Fruit fly (Drosophila melanogaster) whole organism, embryonic: ENCODE results near the gene Vha68-3.

Experiments used
- Adf1 ChIP-seq: fragments of 200-800 bp; sonication (Bioruptor generic); IDR thresholded peaks from 2 replicates; pipeline ENCODE4 v1.3.6; 2022; ENCODE audit warnings: missing biosample characterization, missing genetic modification characterization
- Atf3 ChIP-seq: fragments of 200-800 bp; sonication (Bioruptor generic); optimal IDR thresholded peaks from 3 replicates; lab custom pipeline; 2016; ENCODE audit warnings: missing biosample characterization, missing genetic modification characterization
- Bdp1 ChIP-seq: fragments of 200-800 bp; sonication (Bioruptor generic); optimal IDR thresholded peaks from 3 replicates; lab custom pipeline; 2016; ENCODE audit warnings: missing biosample characterization, missing genetic modification characterization
- Blimp-1 ChIP-seq: fragments of 200-800 bp; sonication (Bioruptor generic); optimal IDR thresholded peaks from 3 replicates; lab custom pipeline; 2018; ENCODE audit warnings: missing biosample characterization, missing genetic modification characterization, mild to moderate bottlenecking, moderate library complexity, missing genetic modification reagents
- CG10274 ChIP-seq: fragments of 200-800 bp; sonication (Bioruptor generic); optimal IDR thresholded peaks from 3 replicates; lab custom pipeline; 2017; ENCODE audit warnings: missing biosample characterization, mild to moderate bottlenecking, missing genetic modification characterization
- CG10366 ChIP-seq: fragments of 200-800 bp; sonication (Bioruptor generic); IDR thresholded peaks from 2 replicates; pipeline ENCODE4 v1.3.6; 2022; ENCODE audit warnings: missing biosample characterization, missing genetic modification characterization
- CG11456 ChIP-seq: fragments of 200-800 bp; sonication (Bioruptor generic); IDR thresholded peaks from 3 replicates; pipeline ENCODE4 v1.3.6; 2022; ENCODE audit warnings: missing biosample characterization, missing genetic modification characterization
- CG12236 ChIP-seq: fragments of 200-800 bp; sonication (Bioruptor generic); optimal IDR thresholded peaks from 2 replicates; lab custom pipeline; 2016; ENCODE audit warnings: missing biosample characterization, missing genetic modification characterization
- CG13424 ChIP-seq: fragments of 200-800 bp; sonication (Bioruptor generic); optimal IDR thresholded peaks from 2 replicates; lab custom pipeline; 2019; ENCODE audit warnings: missing biosample characterization, mild to moderate bottlenecking, missing genetic modification characterization, moderate library complexity
- CG14014 ChIP-seq: fragments of 200-800 bp; sonication (Bioruptor generic); IDR thresholded peaks from 2 replicates; pipeline ENCODE4 v1.3.6; 2022; ENCODE audit warnings: missing biosample characterization, missing genetic modification characterization
- CG14050 ChIP-seq: fragments of 200-800 bp; sonication (Bioruptor generic); IDR thresholded peaks from 3 replicates; pipeline ENCODE4 v1.3.6; 2022; ENCODE audit warnings: missing biosample characterization, missing genetic modification characterization
- CG14441 ChIP-seq: fragments of 200-800 bp; sonication (Bioruptor generic); IDR thresholded peaks from 2 replicates; pipeline ENCODE4 v1.3.6; 2022; ENCODE audit warnings: missing biosample characterization, missing genetic modification characterization
- CG15696 ChIP-seq: fragments of 200-800 bp; sonication (Bioruptor generic); optimal IDR thresholded peaks from 2 replicates; lab custom pipeline; 2019; ENCODE audit warnings: missing biosample characterization, mild to moderate bottlenecking, missing genetic modification characterization, moderate library complexity
- CG16815 ChIP-seq: fragments of 200-800 bp; sonication (Bioruptor generic); optimal IDR thresholded peaks from 3 replicates; lab custom pipeline; 2017; ENCODE audit warnings: missing biosample characterization, mild to moderate bottlenecking, missing genetic modification characterization
- CG16863 ChIP-seq: fragments of 200-800 bp; sonication (Bioruptor generic); optimal IDR thresholded peaks from 3 replicates; lab custom pipeline; 2016; ENCODE audit warnings: missing biosample characterization, missing genetic modification characterization
- CG2678 ChIP-seq: fragments of 200-800 bp; sonication (Bioruptor generic); optimal IDR thresholded peaks from 3 replicates; lab custom pipeline; 2019; ENCODE audit warnings: missing biosample characterization, mild to moderate bottlenecking, missing genetic modification characterization, moderate library complexity
- CG31365 ChIP-seq: fragments of 200-800 bp; sonication (Bioruptor generic); optimal IDR thresholded peaks from 2 replicates; lab custom pipeline; 2018; ENCODE audit warnings: missing biosample characterization, mild to moderate bottlenecking, missing genetic modification characterization
- CG34376 ChIP-seq: fragments of 200-800 bp; sonication (Bioruptor generic); optimal IDR thresholded peaks from 2 replicates; lab custom pipeline; 2018; ENCODE audit warnings: missing biosample characterization, mild to moderate bottlenecking, missing genetic modification characterization
- CG3847 ChIP-seq: fragments of 200-800 bp; sonication (Bioruptor generic); IDR thresholded peaks from 2 replicates; pipeline ENCODE4 v1.3.6; 2022; ENCODE audit warnings: missing biosample characterization, missing genetic modification characterization
- CG4328 ChIP-seq: fragments of 200-800 bp; sonication (Bioruptor generic); optimal IDR thresholded peaks from 3 replicates; lab custom pipeline; 2017; ENCODE audit warnings: missing biosample characterization, missing genetic modification reagents, missing genetic modification characterization
- CG4424 ChIP-seq: fragments of 200-800 bp; sonication (Bioruptor generic); optimal IDR thresholded peaks from 3 replicates; lab custom pipeline; 2016; ENCODE audit warnings: missing biosample characterization, missing genetic modification characterization
- CG5180 ChIP-seq: fragments of 200-800 bp; sonication (Bioruptor generic); optimal IDR thresholded peaks from 3 replicates; lab custom pipeline; 2017; ENCODE audit warnings: missing biosample characterization, missing genetic modification characterization, mild to moderate bottlenecking, moderate library complexity, missing genetic modification reagents
- CG7357 ChIP-seq: fragments of 200-800 bp; sonication (Bioruptor generic); IDR thresholded peaks from 3 replicates; pipeline ENCODE4 v1.3.6; 2022; ENCODE audit warnings: missing biosample characterization, missing genetic modification characterization
- CG7963 ChIP-seq: fragments of 200-800 bp; sonication (Bioruptor generic); IDR thresholded peaks from 3 replicates; pipeline ENCODE4 v1.3.6; 2022; ENCODE audit warnings: missing biosample characterization, missing genetic modification characterization; ENCODE audit not compliant: partially characterized antibody
- CG8089 ChIP-seq: fragments of 200-800 bp; sonication (Bioruptor generic); optimal IDR thresholded peaks from 3 replicates; lab custom pipeline; 2016; ENCODE audit warnings: missing biosample characterization, missing genetic modification characterization
- CG8359 ChIP-seq: fragments of 200-800 bp; sonication (Bioruptor generic); optimal IDR thresholded peaks from 2 replicates; lab custom pipeline; 2017; ENCODE audit warnings: missing biosample characterization, mild to moderate bottlenecking, missing genetic modification characterization, borderline replicate concordance
- CG9215 ChIP-seq: fragments of 200-800 bp; sonication (Bioruptor generic); IDR thresholded peaks from 2 replicates; pipeline ENCODE4 v1.3.6; 2022; ENCODE audit warnings: missing biosample characterization, missing genetic modification characterization
- CG9932 ChIP-seq: fragments of 200-800 bp; sonication (Bioruptor generic); IDR thresholded peaks from 2 replicates; pipeline ENCODE4 v1.3.6; 2022; ENCODE audit warnings: missing biosample characterization, missing genetic modification characterization
- Hr51 ChIP-seq, 2 experiments: fragments of 200-800 bp; sonication (Bioruptor generic); optimal IDR thresholded peaks; 2 replicates in 1 of 2; 3 replicates in 1 of 2; lab custom pipeline; 2016 to 2018; ENCODE audit warnings: missing biosample characterization in 2 of 2, missing genetic modification characterization in 2 of 2, mild to moderate bottlenecking in 1 of 2, moderate library complexity in 1 of 2
- Meics ChIP-seq: fragments of 200-800 bp; sonication (Bioruptor generic); optimal IDR thresholded peaks from 2 replicates; lab custom pipeline; 2017; ENCODE audit warnings: missing biosample characterization, mild to moderate bottlenecking, missing genetic modification characterization
- NFAT ChIP-seq: fragments of 200-800 bp; sonication (Bioruptor generic); IDR thresholded peaks from 2 replicates; pipeline ENCODE4 v1.3.6; 2022; ENCODE audit warnings: missing biosample characterization, missing genetic modification characterization
- Ravus ChIP-seq: fragments of 200-800 bp; sonication (Bioruptor generic); IDR thresholded peaks from 2 replicates; pipeline ENCODE4 v1.3.6; 2022; ENCODE audit warnings: missing biosample characterization, missing genetic modification characterization
- Spps ChIP-seq: fragments of 200-800 bp; sonication (Bioruptor generic); optimal IDR thresholded peaks from 2 replicates; lab custom pipeline; 2018; ENCODE audit warnings: missing biosample characterization, mild to moderate bottlenecking, missing genetic modification characterization
- TFAM ChIP-seq: fragments of 200-800 bp; sonication (Bioruptor generic); optimal IDR thresholded peaks from 2 replicates; lab custom pipeline; 2017; ENCODE audit warnings: missing biosample characterization, missing genetic modification characterization, inconsistent platforms
- ato ChIP-seq: fragments of 200-800 bp; sonication (Bioruptor generic); IDR thresholded peaks from 2 replicates; pipeline ENCODE4 v1.3.6; 2022; ENCODE audit warnings: missing biosample characterization, missing genetic modification characterization; ENCODE audit not compliant: partially characterized antibody
- bsh ChIP-seq, 2 experiments: fragments of 200-800 bp; sonication (Bioruptor generic); optimal IDR thresholded peaks; 2 replicates each; lab custom pipeline; 2017 to 2018; ENCODE audit warnings: mild to moderate bottlenecking in 2 of 2, missing biosample characterization in 2 of 2, missing genetic modification characterization in 2 of 2, moderate library complexity in 1 of 2
- chm ChIP-seq: fragments of 200-800 bp; sonication (Bioruptor generic); IDR thresholded peaks from 2 replicates; pipeline ENCODE4 v1.3.6; 2022; ENCODE audit warnings: missing biosample characterization, missing genetic modification characterization
- crc ChIP-seq: fragments of 200-800 bp; sonication (Bioruptor generic); optimal IDR thresholded peaks from 2 replicates; lab custom pipeline; 2016; ENCODE audit warnings: missing biosample characterization, missing genetic modification characterization
- emc ChIP-seq: fragments of 200-800 bp; sonication (Bioruptor generic); optimal IDR thresholded peaks from 2 replicates; lab custom pipeline; 2016; ENCODE audit warnings: missing biosample characterization, missing genetic modification characterization
- lab ChIP-seq: fragments of 200-800 bp; sonication (Bioruptor generic); optimal IDR thresholded peaks from 3 replicates; lab custom pipeline; 2017; ENCODE audit warnings: missing biosample characterization, missing genetic modification characterization, mild to moderate bottlenecking, moderate library complexity, missing genetic modification reagents
- lmd ChIP-seq: fragments of 200-800 bp; sonication (Bioruptor generic); IDR thresholded peaks from 2 replicates; pipeline ENCODE4 v1.3.6; 2022; ENCODE audit warnings: missing biosample characterization, missing genetic modification characterization
- luna ChIP-seq: fragments of 200-800 bp; sonication (Bioruptor generic); optimal IDR thresholded peaks from 2 replicates; lab custom pipeline; 2016; ENCODE audit warnings: missing biosample characterization, missing genetic modification characterization
- pita ChIP-seq: fragments of 200-800 bp; sonication (Bioruptor generic); optimal IDR thresholded peaks from 2 replicates; lab custom pipeline; 2017; ENCODE audit warnings: missing biosample characterization, mild to moderate bottlenecking, missing genetic modification characterization
- pnt ChIP-seq: fragments of 200-800 bp; sonication (Bioruptor generic); optimal IDR thresholded peaks from 3 replicates; lab custom pipeline; 2016; ENCODE audit warnings: missing biosample characterization, missing genetic modification characterization
- pzg ChIP-seq: fragments of 200-800 bp; sonication (Bioruptor generic); optimal IDR thresholded peaks from 3 replicates; lab custom pipeline; 2018; ENCODE audit warnings: missing biosample characterization, mild to moderate bottlenecking, missing genetic modification characterization, moderate library complexity
- rib ChIP-seq: fragments of 200-800 bp; sonication (Bioruptor generic); IDR thresholded peaks from 2 replicates; pipeline ENCODE4 v1.3.6; 2022; ENCODE audit warnings: missing biosample characterization, missing genetic modification characterization
- row ChIP-seq: fragments of 200-800 bp; sonication (Bioruptor generic); IDR thresholded peaks from 3 replicates; pipeline ENCODE4 v1.3.6; 2022; ENCODE audit warnings: missing biosample characterization, missing genetic modification characterization
- tin ChIP-seq: fragments of 200-800 bp; sonication (Bioruptor generic); optimal IDR thresholded peaks from 3 replicates; lab custom pipeline; 2016; ENCODE audit warnings: missing biosample characterization, missing genetic modification characterization
- tna ChIP-seq: fragments of 200-800 bp; sonication (Bioruptor generic); IDR thresholded peaks from 2 replicates; pipeline ENCODE4 v1.3.6; 2022; ENCODE audit warnings: missing biosample characterization, missing genetic modification characterization; ENCODE audit not compliant: partially characterized antibody
- wek ChIP-seq: fragments of 200-800 bp; sonication (Bioruptor generic); optimal IDR thresholded peaks from 3 replicates; lab custom pipeline; 2018; ENCODE audit warnings: missing biosample characterization, mild to moderate bottlenecking, missing genetic modification characterization, moderate library complexity

Gene Vha68-3

DNA sequence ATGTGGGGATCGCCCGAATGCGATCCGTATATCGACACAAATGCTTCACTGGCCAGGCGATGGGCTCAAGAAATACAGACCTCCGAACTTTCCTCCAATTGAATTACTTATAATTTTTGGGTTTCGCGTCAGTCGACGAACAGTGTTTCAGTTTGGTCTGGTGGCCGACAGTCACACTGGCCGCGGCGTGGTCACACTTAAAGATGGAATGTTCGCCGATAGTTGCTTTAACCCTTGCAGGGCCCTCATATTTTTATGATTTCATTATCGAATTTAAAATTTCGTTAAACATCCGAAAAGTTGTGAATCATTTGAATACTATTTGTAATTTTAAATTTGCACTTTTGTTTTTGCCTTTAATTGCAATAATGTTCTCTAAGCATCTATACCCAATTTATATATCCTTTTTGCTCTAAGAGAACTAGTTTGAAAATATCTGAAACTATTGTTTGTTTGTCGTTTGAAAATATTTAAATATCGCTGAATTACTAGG lies 40.5 kb downstream of the Vha68-3 start, which contains the start of gene Ube4B (continued):
- TF ChIP-seq CG9215 (GFP tag; lab: Robert Waterston, UW) (peak; percentile 61), Atf3 (GFP tag; lab: Kevin White, UChicago) (peak; percentile 55), CG13424 (tag; lab: Kevin White, UChicago) (peak; percentile 70), row (peak; percentile 97), Meics (GFP tag; lab: Kevin White, UChicago) (no peak), CG7357 (GFP tag; lab: Robert Waterston, UW) (no peak), pzg (peak; percentile 94), Spps (tag; lab: Kevin White, UChicago) (peak; percentile 0), CG16815 (no peak), CG10274 (GFP tag; lab: Kevin White, UChicago) (no peak), pnt (GFP tag; lab: Kevin White, UChicago) (peak; percentile 57), CG12236 (GFP tag; lab: Kevin White, UChicago) (peak; percentile 30), lab (GFP tag; lab: Kevin White, UChicago) (no peak), Ravus (GFP tag; lab: Robert Waterston, UW) (no peak), CG9932 (peak; percentile 97), rib (GFP tag; lab: Robert Waterston, UW) (peak; percentile 52; the same call in 1 of the 2 replicates), tin (GFP tag; lab: Kevin White, UChicago) (peak; percentile 71), CG5180 (GFP tag; lab: Kevin White, UChicago) (no peak), CG8359 (GFP tag; lab: Kevin White, UChicago) (no peak), CG11456 (GFP tag; lab: Robert Waterston, UW) (peak; percentile 82; the same call in 2 of the 3 replicates), Blimp-1 (GFP tag; lab: Kevin White, UChicago) (no peak), CG14050 (no peak; the same call in 2 of the 3 replicates), CG2678 (no peak), CG10366 (peak; percentile 44), CG14014 (GFP tag; lab: Robert Waterston, UW) (peak; percentile 66), CG4328 (no peak), tna (GFP tag; lab: Robert Waterston, UW) (peak; percentile 75), CG31365 (tag; lab: Kevin White, UChicago) (no peak), CG16863 (GFP tag; lab: Kevin White, UChicago) (peak; percentile 63), bsh (GFP tag; optimal IDR thresholded peaks at IDR 0.05; lab: Kevin White, UChicago) (no peak), emc (peak; percentile 24), CG3847 (GFP tag; lab: Robert Waterston, UW) (peak; percentile 85), chm (GFP tag; lab: Robert Waterston, UW) (0 out of 2 replicates have a peak, but pooled peaks have one; percentile 50), TFAM (GFP tag; lab: Kevin White, UChicago) (no peak), Hr51 (GFP tag; optimal IDR thresholded peaks at IDR 0.05; lab: Kevin White, UChicago) (peak in 1 of 2 experiments; percentile 78), pita (GFP tag; lab: Kevin White, UChicago) (no peak), CG15696 (tag; lab: Kevin White, UChicago) (peak; percentile 54), lmd (GFP tag; lab: Robert Waterston, UW) (peak; percentile 67), crc (GFP tag; lab: Kevin White, UChicago) (peak; percentile 45), luna (GFP tag; lab: Kevin White, UChicago) (peak; percentile 18), wek (no peak), CG8089 (peak; percentile 56), CG7963 (GFP tag; lab: Robert Waterston, UW) (peak; percentile 78), Bdp1 (peak; percentile 21), Adf1 (GFP tag; lab: Robert Waterston, UW) (peak; percentile 50), CG14441 (peak; percentile 58; the same call in 1 of the 2 replicates), NFAT (GFP tag; lab: Robert Waterston, UW) (peak; percentile 86), ato (GFP tag; lab: Robert Waterston, UW) (peak; percentile 86), CG34376 (GFP tag; lab: Kevin White, UChicago) (peak; percentile 51), CG4424 (no peak)
